Fruit fly (Drosophila melanogaster) whole organism, prepupa: Measurements from ENCODE around the gene CG10286.

Source experiments
- Blimp-1 ChIP-seq: fragments of 200-800 bp; sonication (Bioruptor generic); optimal IDR thresholded peaks from 3 replicates; lab custom pipeline; 2017; ENCODE audit warnings: missing biosample characterization, missing genetic modification characterization, mild to moderate bottlenecking, moderate library complexity, missing genetic modification reagents
- CG10631 ChIP-seq: fragments of 200-800 bp; sonication (Bioruptor generic); optimal IDR thresholded peaks from 2 replicates; lab custom pipeline; 2016; ENCODE audit warnings: missing biosample characterization, missing genetic modification characterization
- CG11294 ChIP-seq: fragments of 200-800 bp; sonication (Bioruptor generic); IDR thresholded peaks from 2 replicates; pipeline ENCODE4 v1.3.6; 2022; ENCODE audit warnings: missing biosample characterization, missing genetic modification characterization
- CG11762 ChIP-seq: fragments of 200-800 bp; sonication (Bioruptor generic); optimal IDR thresholded peaks from 3 replicates; lab custom pipeline; 2016; ENCODE audit warnings: missing biosample characterization, missing genetic modification characterization; ENCODE audit not compliant: insufficient read depth
- CG11902 ChIP-seq: fragments of 200-800 bp; sonication (Bioruptor generic); optimal IDR thresholded peaks from 3 replicates; lab custom pipeline; 2016; ENCODE audit warnings: missing biosample characterization, missing genetic modification characterization
- CG15336 ChIP-seq: fragments of 200-800 bp; sonication (Bioruptor generic); IDR thresholded peaks from 2 replicates; pipeline ENCODE4 v1.3.6; 2022; ENCODE audit warnings: missing biosample characterization, missing genetic modification characterization
- CG1621 ChIP-seq: fragments of 200-800 bp; sonication (Bioruptor generic); optimal IDR thresholded peaks from 3 replicates; lab custom pipeline; 2018; ENCODE audit warnings: missing biosample characterization, mild to moderate bottlenecking, missing genetic modification characterization
- CG16779 ChIP-seq: fragments of 200-800 bp; sonication (Bioruptor generic); optimal IDR thresholded peaks from 3 replicates; lab custom pipeline; 2017; ENCODE audit warnings: missing biosample characterization, mild to moderate bottlenecking, missing genetic modification characterization
- CG3032 ChIP-seq: fragments of 200-800 bp; optimal IDR thresholded peaks from 2 replicates; lab custom pipeline; 2019; ENCODE audit warnings: missing biosample characterization, mild to moderate bottlenecking, missing genetic modification characterization, moderate library complexity
- CG31627 ChIP-seq: fragments of 200-800 bp; sonication (Bioruptor generic); optimal IDR thresholded peaks from 3 replicates; lab custom pipeline; 2016; ENCODE audit warnings: missing biosample characterization, missing genetic modification characterization
- CG32006 ChIP-seq: fragments of 200-800 bp; sonication (Bioruptor generic); optimal IDR thresholded peaks from 3 replicates; lab custom pipeline; 2017; ENCODE audit warnings: missing biosample characterization, mild to moderate bottlenecking, missing genetic modification characterization
- CG34406 ChIP-seq: fragments of 200-800 bp; sonication (Bioruptor generic); optimal IDR thresholded peaks from 3 replicates; lab custom pipeline; 2016; ENCODE audit warnings: missing biosample characterization, missing genetic modification characterization
- CG3919 ChIP-seq: fragments of 200-800 bp; sonication (Bioruptor generic); optimal IDR thresholded peaks from 3 replicates; lab custom pipeline; 2016; ENCODE audit warnings: missing biosample characterization, missing genetic modification characterization
- CG6163 ChIP-seq: fragments of 200-800 bp; sonication (Bioruptor generic); IDR thresholded peaks from 3 replicates; pipeline ENCODE4 v1.3.6; 2022; ENCODE audit warnings: missing biosample characterization, missing genetic modification characterization
- CG6276 ChIP-seq: fragments of 200-800 bp; sonication (Bioruptor generic); optimal IDR thresholded peaks from 2 replicates; lab custom pipeline; 2017; ENCODE audit warnings: missing biosample characterization, mild to moderate bottlenecking, missing genetic modification characterization
- CG6792 ChIP-seq: fragments of 200-800 bp; sonication (Bioruptor generic); optimal IDR thresholded peaks from 3 replicates; lab custom pipeline; 2016; ENCODE audit warnings: missing biosample characterization, missing genetic modification characterization
- CG6808 ChIP-seq: fragments of 200-800 bp; sonication (Bioruptor generic); optimal IDR thresholded peaks from 3 replicates; lab custom pipeline; 2017; ENCODE audit warnings: missing biosample characterization, missing genetic modification characterization, mild to moderate bottlenecking, moderate library complexity, missing genetic modification reagents
- CG6854 ChIP-seq: fragments of 200-800 bp; sonication (Bioruptor generic); optimal IDR thresholded peaks from 2 replicates; lab custom pipeline; 2017; ENCODE audit warnings: missing biosample characterization, mild to moderate bottlenecking, missing genetic modification characterization
- CG7368 ChIP-seq: fragments of 200-800 bp; sonication (Bioruptor generic); optimal IDR thresholded peaks from 3 replicates; lab custom pipeline; 2016; ENCODE audit warnings: missing biosample characterization, missing genetic modification characterization
- CG8119 ChIP-seq: fragments of 200-800 bp; sonication (Bioruptor generic); IDR thresholded peaks from 3 replicates; pipeline ENCODE4 v1.3.6; 2022; ENCODE audit warnings: missing biosample characterization, missing genetic modification characterization
- CG8319 ChIP-seq: fragments of 200-800 bp; sonication (Bioruptor generic); optimal IDR thresholded peaks from 3 replicates; lab custom pipeline; 2016; ENCODE audit warnings: missing biosample characterization, missing genetic modification characterization
- CG9139 ChIP-seq: fragments of 200-800 bp; sonication (Bioruptor generic); optimal IDR thresholded peaks from 3 replicates; lab custom pipeline; 2017; ENCODE audit warnings: missing biosample characterization, mild to moderate bottlenecking, missing genetic modification characterization
- Eip75B ChIP-seq: fragments of 200-800 bp; sonication (Bioruptor generic); optimal IDR thresholded peaks from 3 replicates; lab custom pipeline; 2016; ENCODE audit warnings: missing biosample characterization, missing genetic modification characterization
- Eip78C ChIP-seq: fragments of 200-800 bp; sonication (Bioruptor generic); peaks from one replicate; lab custom pipeline; 2016; ENCODE audit warnings: missing biosample characterization, missing genetic modification characterization
- Ets21C ChIP-seq: fragments of 200-800 bp; sonication (Bioruptor generic); optimal IDR thresholded peaks from 3 replicates; lab custom pipeline; 2016; ENCODE audit warnings: missing biosample characterization, missing genetic modification characterization
- Ets96B ChIP-seq: fragments of 200-800 bp; optimal IDR thresholded peaks from 2 replicates; lab custom pipeline; 2019; ENCODE audit warnings: missing biosample characterization, mild to moderate bottlenecking, missing genetic modification characterization, moderate library complexity
- Gug ChIP-seq: fragments of 200-800 bp; sonication (Bioruptor generic); IDR thresholded peaks from 2 replicates; pipeline ENCODE4 v1.3.6; 2022; ENCODE audit warnings: missing biosample characterization, missing genetic modification characterization
- Hr38 ChIP-seq: sonication (Bioruptor generic); optimal IDR thresholded peaks from 2 replicates; lab custom pipeline; 2016; ENCODE audit warnings: missing biosample characterization, missing genetic modification characterization
- Hr4 ChIP-seq: fragments of 200-800 bp; sonication (Bioruptor generic); optimal IDR thresholded peaks from 3 replicates; lab custom pipeline; 2016; ENCODE audit warnings: missing biosample characterization, missing genetic modification characterization
- Lpt ChIP-seq: fragments of 200-800 bp; sonication (Bioruptor generic); optimal IDR thresholded peaks from 3 replicates; lab custom pipeline; 2016; ENCODE audit warnings: missing biosample characterization, missing genetic modification characterization
- Met ChIP-seq: fragments of 200-800 bp; sonication (Bioruptor generic); optimal IDR thresholded peaks from 3 replicates; lab custom pipeline; 2016; ENCODE audit warnings: missing biosample characterization, missing genetic modification characterization
- OdsH ChIP-seq: fragments of 200-800 bp; sonication (Bioruptor generic); optimal IDR thresholded peaks from 3 replicates; lab custom pipeline; 2016; ENCODE audit warnings: missing biosample characterization, missing genetic modification characterization
- Smox ChIP-seq: fragments of 200-800 bp; sonication (Bioruptor generic); optimal IDR thresholded peaks from 3 replicates; lab custom pipeline; 2016; ENCODE audit warnings: missing biosample characterization, missing genetic modification characterization
- Sox102F ChIP-seq: fragments of 200-800 bp; sonication (Bioruptor generic); optimal IDR thresholded peaks from 2 replicates; lab custom pipeline; 2016; ENCODE audit warnings: missing biosample characterization, mild to moderate bottlenecking, missing genetic modification characterization
- Sox14 ChIP-seq: fragments of 200-800 bp; sonication (Bioruptor generic); optimal IDR thresholded peaks from 3 replicates; lab custom pipeline; 2016; ENCODE audit warnings: missing biosample characterization, missing genetic modification characterization
- Sox15 ChIP-seq: fragments of 200-800 bp; sonication (Bioruptor generic); optimal IDR thresholded peaks from 3 replicates; lab custom pipeline; 2016; ENCODE audit warnings: missing biosample characterization, missing genetic modification characterization
- achi ChIP-seq: fragments of 200-800 bp; sonication (Bioruptor generic); optimal IDR thresholded peaks from 3 replicates; lab custom pipeline; 2016; ENCODE audit warnings: missing biosample characterization, missing genetic modification characterization
- acj6 ChIP-seq: fragments of 200-800 bp; sonication (Bioruptor generic); optimal IDR thresholded peaks from 3 replicates; lab custom pipeline; 2016; ENCODE audit warnings: missing biosample characterization, missing genetic modification characterization
- cyc ChIP-seq: fragments of 200-800 bp; sonication (Bioruptor generic); optimal IDR thresholded peaks from 3 replicates; lab custom pipeline; 2016; ENCODE audit warnings: missing biosample characterization, missing genetic modification characterization
- dsx ChIP-seq: fragments of 200-800 bp; optimal IDR thresholded peaks from 3 replicates; lab custom pipeline; 2019; ENCODE audit warnings: missing biosample characterization, mild to moderate bottlenecking, missing genetic modification characterization, moderate library complexity; ENCODE audit not compliant: poor library complexity, severe bottlenecking
- eg ChIP-seq: fragments of 200-800 bp; sonication (Bioruptor generic); IDR thresholded peaks from 3 replicates; pipeline ENCODE4 v1.3.6; 2022; ENCODE audit warnings: missing biosample characterization, missing genetic modification characterization
- esn ChIP-seq: fragments of 200-800 bp; sonication (Bioruptor generic); optimal IDR thresholded peaks from 2 replicates; lab custom pipeline; 2016; ENCODE audit warnings: missing biosample characterization, mild to moderate bottlenecking, missing genetic modification characterization, moderate library complexity
- fd59A ChIP-seq: fragments of 200-800 bp; sonication (Bioruptor generic); optimal IDR thresholded peaks from 2 replicates; lab custom pipeline; 2017; ENCODE audit warnings: missing biosample characterization, mild to moderate bottlenecking, missing genetic modification characterization, missing genetic modification reagents
- fd85E ChIP-seq: fragments of 200-800 bp; sonication (Bioruptor generic); optimal IDR thresholded peaks from 3 replicates; lab custom pipeline; 2016; ENCODE audit warnings: missing biosample characterization, missing genetic modification characterization
- fkh ChIP-seq: fragments of 200-800 bp; sonication (Bioruptor generic); optimal IDR thresholded peaks from 3 replicates; lab custom pipeline; 2017; ENCODE audit warnings: missing biosample characterization, mild to moderate bottlenecking, missing genetic modification characterization, moderate library complexity
- lz ChIP-seq: fragments of 200-800 bp; sonication (Bioruptor generic); optimal IDR thresholded peaks from 3 replicates; lab custom pipeline; 2016; ENCODE audit warnings: missing biosample characterization, missing genetic modification characterization
- pdm3 ChIP-seq: fragments of 200-800 bp; sonication (Bioruptor generic); optimal IDR thresholded peaks from 3 replicates; lab custom pipeline; 2016; ENCODE audit warnings: missing biosample characterization, missing genetic modification characterization
- salr ChIP-seq, 2 experiments: fragments of 200-800 bp; sonication (Bioruptor generic); optimal IDR thresholded peaks; 3 replicates each; lab custom pipeline; 2016 to 2018; ENCODE audit warnings: missing biosample characterization in 2 of 2, missing genetic modification characterization in 2 of 2, mild to moderate bottlenecking in 1 of 2
- spab ChIP-seq: fragments of 200-800 bp; sonication (Bioruptor generic); optimal IDR thresholded peaks from 2 replicates; lab custom pipeline; 2017; ENCODE audit warnings: missing biosample characterization, mild to moderate bottlenecking, missing genetic modification characterization, missing genetic modification reagents
- vri ChIP-seq: fragments of 200-800 bp; sonication (Bioruptor generic); optimal IDR thresholded peaks from 3 replicates; lab custom pipeline; 2016; ENCODE audit warnings: missing biosample characterization, mild to moderate bottlenecking, missing genetic modification characterization

The CG10286 gene

DNA sequence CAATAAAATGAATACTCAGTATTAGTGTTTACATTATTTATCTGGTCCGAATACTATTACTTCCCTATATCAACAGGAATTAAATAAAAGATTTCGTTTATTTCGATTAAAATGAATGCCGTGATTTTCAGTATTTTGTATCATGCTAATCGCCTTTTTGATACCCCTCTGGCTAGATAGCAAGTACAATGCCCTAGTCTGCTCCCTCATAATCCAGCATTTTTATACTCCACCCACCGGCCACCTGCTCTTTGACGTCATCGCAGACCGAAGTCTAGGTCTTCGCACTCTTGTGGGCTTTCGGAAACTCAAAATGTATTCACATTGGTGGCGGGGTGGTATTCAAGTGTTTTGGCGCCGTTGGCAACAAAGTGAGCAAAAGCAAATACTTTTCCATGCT lies 34.9 kb downstream of the CG10286 start:
- peak; percentile 61 for TF ChIP-seq vri (GFP tag; lab: Kevin White, UChicago)
- TF ChIP-seq lz (GFP tag; lab: Kevin White, UChicago): no peak

DNA sequence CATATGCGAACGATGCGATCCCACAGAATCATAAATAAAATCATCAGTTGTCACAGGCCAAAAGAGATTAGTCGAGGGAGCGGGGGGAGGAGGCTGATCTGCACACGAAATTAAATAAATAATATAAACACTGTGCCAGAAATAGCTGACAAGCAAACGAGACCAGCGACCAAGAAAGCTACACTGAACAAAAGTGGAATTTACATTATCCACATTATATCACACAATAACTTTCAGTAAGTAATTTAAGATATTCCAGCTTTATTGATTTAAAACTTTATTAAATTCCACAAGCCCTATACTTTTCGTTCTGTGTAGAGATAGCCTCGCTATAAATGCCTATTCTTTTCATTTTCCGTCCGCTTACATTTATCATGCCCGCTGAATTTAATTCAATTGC lies 35.4 kb downstream of the CG10286 start:
- TF ChIP-seq CG31627 (GFP tag; lab: Kevin White, UChicago) (peak; percentile 79), Ets21C (GFP tag; lab: Kevin White, UChicago) (peak; percentile 59), Eip78C (GFP tag; lab: Kevin White, UChicago) (peak; percentile 92), Sox15 (peak; percentile 55), Eip75B (GFP tag; lab: Kevin White, UChicago) (peak; percentile 78), CG16779 (peak; percentile 53), achi (GFP tag; lab: Kevin White, UChicago) (peak; percentile 78), CG11294 (GFP tag; lab: Robert Waterston, UW) (peak; percentile 66), CG1621 (tag; lab: Kevin White, UChicago) (peak; percentile 47), esn (GFP tag; lab: Kevin White, UChicago) (peak; percentile 74), CG15336 (GFP tag; lab: Robert Waterston, UW) (peak; percentile 91), vri (GFP tag; lab: Kevin White, UChicago) (no peak), Lpt (GFP tag; lab: Kevin White, UChicago) (peak; percentile 72), Hr38 (GFP tag; lab: Kevin White, UChicago) (no peak), eg (GFP tag; lab: Robert Waterston, UW) (peak; percentile 93), lz (GFP tag; lab: Kevin White, UChicago) (peak; percentile 68), Ets96B (tag; lab: Kevin White, UChicago) (peak; percentile 67), CG32006 (GFP tag; lab: Kevin White, UChicago) (peak; percentile 82), CG6854 (no peak), fd59A (no peak), CG8119 (GFP tag; lab: Robert Waterston, UW) (peak; percentile 88; the same call in 2 of the 3 replicates), Sox14 (peak; percentile 80), CG11762 (GFP tag; lab: Kevin White, UChicago) (peak; percentile 67), spab (GFP tag; lab: Kevin White, UChicago) (peak; percentile 23), Blimp-1 (GFP tag; lab: Kevin White, UChicago) (no peak), CG34406 (peak; percentile 70), CG6808 (peak; percentile 46), Gug (GFP tag; lab: Robert Waterston, UW) (peak; percentile 83), OdsH (GFP tag; lab: Kevin White, UChicago) (peak; percentile 76), pdm3 (GFP tag; lab: Kevin White, UChicago) (peak; percentile 71), Met (GFP tag; lab: Kevin White, UChicago) (peak; percentile 67), salr (GFP tag; optimal IDR thresholded peaks at IDR 0.05; lab: Kevin White, UChicago) (peak; percentile 16 to 77), CG6792 (peak; percentile 73), Hr4 (peak; percentile 83), dsx (GFP tag; lab: Kevin White, UChicago) (peak; percentile 45), CG10631 (peak; percentile 75), fkh (GFP tag; lab: Kevin White, UChicago) (peak; percentile 40), CG6276 (GFP tag; lab: Kevin White, UChicago) (peak; percentile 74), CG11902 (peak; percentile 46), acj6 (GFP tag; lab: Kevin White, UChicago) (peak; percentile 78), CG6163 (peak; percentile 90), Smox (GFP tag; lab: Kevin White, UChicago) (peak; percentile 64), Sox102F (GFP tag; lab: Kevin White, UChicago) (peak; percentile 38), CG8319 (GFP tag; lab: Kevin White, UChicago) (peak; percentile 55), CG3919 (GFP tag; lab: Kevin White, UChicago) (peak; percentile 79), fd85E (GFP tag; lab: Kevin White, UChicago) (no peak), CG9139 (GFP tag; lab: Kevin White, UChicago) (no peak), CG7368 (GFP tag; lab: Kevin White, UChicago) (peak; percentile 52), CG3032 (tag; lab: Kevin White, UChicago) (peak; percentile 53), cyc (GFP tag; lab: Kevin White, UChicago) (peak; percentile 73)
